Worm (Caenorhabditis elegans): Measurements from ENCODE around the gene F25H8.2.
A peak's percentile ranks its signal among the peaks of the same experiment; 100 is the strongest.

F25H8.2 gene

DNA sequence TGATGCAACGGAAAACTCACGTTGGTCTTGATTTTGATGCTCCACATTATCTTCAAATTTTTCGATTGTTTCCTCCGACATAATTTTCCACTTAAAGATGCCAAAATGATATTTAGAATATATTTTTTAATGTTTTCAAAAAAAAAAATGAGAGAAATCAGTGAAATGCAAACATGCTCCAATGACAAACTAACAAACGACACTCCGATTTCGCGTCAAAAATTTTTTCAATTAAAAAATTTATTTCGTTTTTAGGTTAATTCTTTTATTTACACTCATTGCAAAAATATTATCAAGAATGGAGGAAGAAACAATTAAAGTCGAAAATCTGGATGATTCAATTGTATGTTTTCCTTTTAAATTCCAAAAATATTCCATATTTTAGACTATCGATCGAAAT, at the start of gene F25H8.2, which contains the start of gene trmt-10A:
Gene F25H8.2 (plus strand): TSS at position 181 of the 400 bp plus-strand sequence.
Gene trmt-10A (minus strand): TSS at position 159 of the 400 bp plus-strand sequence.
- TF ChIP-seq nhr-23 (tag; optimal IDR thresholded peaks at IDR 0.05), result peak; percentile 47
- TF ChIP-seq nhr-43 (tag; optimal IDR thresholded peaks at IDR 0.05; ENCODE audit: poor library complexity, severe bottlenecking), result no peak
- TF ChIP-seq lin-15B (tag; optimal IDR thresholded peaks at IDR 0.05), result peak; percentile 75
- TF ChIP-seq pha-4 (tag; optimal IDR thresholded peaks at IDR 0.05), result peak; percentile 84

ce11 chrIV:9884257-9884656, 47.8 kb upstream of the F25H8.2 start, which contains the start of the genes prp-18 and mccc-1:
TSS of gene prp-18 (minus strand) at chrIV:9884383.
TSS of gene mccc-1 (plus strand) at chrIV:9884570.
- TF ChIP-seq egl-5 (tag; optimal IDR thresholded peaks at IDR 0.05), result peak; percentile 64
- no peak for TF ChIP-seq R02D3.7 (tag; optimal IDR thresholded peaks at IDR 0.05)
- peak; percentile 13 for TF ChIP-seq pqm-1 (tag; optimal IDR thresholded peaks at IDR 0.05)
- TF ChIP-seq ceh-82 (tag; optimal IDR thresholded peaks at IDR 0.05), result no peak
- TF ChIP-seq lin-39 (tag; optimal IDR thresholded peaks at IDR 0.05), result peak; percentile 59
- no peak for TF ChIP-seq ceh-16 (tag; optimal IDR thresholded peaks at IDR 0.05)
- TF ChIP-seq fkh-10 (GFP tag; optimal IDR thresholded peaks at IDR 0.05), result no peak
- no peak for TF ChIP-seq mdl-1 (tag; optimal IDR thresholded peaks at IDR 0.05)
- TF ChIP-seq mml-1 (tag; optimal IDR thresholded peaks at IDR 0.05), result no peak
- TF ChIP-seq snpc-4 (tag; optimal IDR thresholded peaks at IDR 0.05), result peak; percentile 61
- no peak for TF ChIP-seq aly-2 (tag; optimal IDR thresholded peaks at IDR 0.05)
- no peak for TF ChIP-seq jun-1 (tag; optimal IDR thresholded peaks at IDR 0.05)
- TF ChIP-seq nhr-11 (tag; optimal IDR thresholded peaks at IDR 0.05), result no peak
- TF ChIP-seq nhr-237 (tag; optimal IDR thresholded peaks at IDR 0.05), result no peak
- TF ChIP-seq nhr-28 (tag; optimal IDR thresholded peaks at IDR 0.05), result no peak
- no peak for TF ChIP-seq fos-1 (tag; optimal IDR thresholded peaks at IDR 0.05)
- TF ChIP-seq lin-15B (tag; optimal IDR thresholded peaks at IDR 0.05), result peak; percentile 78
- no peak for TF ChIP-seq nfya-1 (tag; optimal IDR thresholded peaks at IDR 0.05; ENCODE audit: insufficient read depth)
- no peak for TF ChIP-seq elt-3 (tag; optimal IDR thresholded peaks at IDR 0.05)
- TF ChIP-seq elt-1 (tag; optimal IDR thresholded peaks at IDR 0.05), result no peak
- TF ChIP-seq hmg-11 (tag; optimal IDR thresholded peaks at IDR 0.05), result peak; percentile 19
- TF ChIP-seq fkh-2 (tag; optimal IDR thresholded peaks at IDR 0.05), result no peak
- TF ChIP-seq nhr-77 (tag; optimal IDR thresholded peaks at IDR 0.05), result no peak
- TF ChIP-seq elt-2 (tag; optimal IDR thresholded peaks at IDR 0.05), result peak; percentile 34
- TF ChIP-seq nhr-76 (tag; optimal IDR thresholded peaks at IDR 0.05), result no peak
- no peak for TF ChIP-seq unc-39 (tag; optimal IDR thresholded peaks at IDR 0.05)
- no peak for TF ChIP-seq unc-62 (GFP tag; optimal IDR thresholded peaks at IDR 0.05)
- TF ChIP-seq skn-1 (tag; optimal IDR thresholded peaks at IDR 0.05), result no peak
- no peak for TF ChIP-seq lsy-12 (tag; optimal IDR thresholded peaks at IDR 0.05)

DNA sequence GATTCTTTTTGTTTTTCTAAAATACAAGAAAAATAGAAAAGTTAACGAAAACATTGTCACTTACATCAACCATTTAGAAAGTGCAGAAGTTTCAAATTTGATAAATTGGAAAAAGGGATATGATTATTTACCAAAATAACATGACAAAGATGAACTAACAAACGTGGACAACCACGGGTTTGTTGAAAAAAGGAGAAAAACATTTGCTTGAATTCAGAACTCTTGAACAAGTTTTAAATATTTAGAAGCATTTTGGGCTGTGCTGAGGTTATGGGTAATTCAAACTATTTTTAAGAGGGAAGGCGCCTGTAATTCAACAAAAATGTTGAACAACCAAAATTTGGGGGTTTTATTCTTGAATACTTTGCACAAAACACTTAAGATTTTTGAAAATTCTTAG, 42.2 kb upstream of the F25H8.2 start, which contains the start of gene ttbk-3:
Gene ttbk-3 (minus strand): TSS at position 101 of the 400 bp plus-strand sequence.
- TF ChIP-seq lin-15B (tag; optimal IDR thresholded peaks at IDR 0.05) (no peak), nhr-25 (tag; optimal IDR thresholded peaks at IDR 0.05) (no peak), daf-12 (tag; optimal IDR thresholded peaks at IDR 0.05) (no peak), nhr-23 (tag; optimal IDR thresholded peaks at IDR 0.05) (no peak), ZK546.5 (tag; optimal IDR thresholded peaks at IDR 0.05) (no peak)

ce11 chrIV:9891938-9892337, 40.1 kb upstream of the F25H8.2 start, which contains the start of gene F32B6.4:
TSS of gene F32B6.4 (minus strand) at chrIV:9892038.
- TF ChIP-seq nhr-77 (tag; optimal IDR thresholded peaks at IDR 0.05), result no peak
- no peak for TF ChIP-seq nhr-11 (tag; optimal IDR thresholded peaks at IDR 0.05)
- TF ChIP-seq lin-39 (tag; optimal IDR thresholded peaks at IDR 0.05), result no peak
- no peak for TF ChIP-seq R02D3.7 (tag; optimal IDR thresholded peaks at IDR 0.05)
- no peak for TF ChIP-seq eor-1 (tag; optimal IDR thresholded peaks at IDR 0.05)
- TF ChIP-seq nhr-67 (tag; optimal IDR thresholded peaks at IDR 0.05), result no peak
- no peak for TF ChIP-seq egl-5 (tag; optimal IDR thresholded peaks at IDR 0.05)
- no peak for TF ChIP-seq nhr-76 (tag; optimal IDR thresholded peaks at IDR 0.05)
